Worm (Caenorhabditis elegans) whole organism, midembryonic: ENCODE results near the gene Y57A10A.2.

ENCODE experiments used
- T22C8.4 ChIP-seq: fragments of 200-800 bp; sonication (Bioruptor generic); IDR thresholded peaks from 2 replicates; pipeline ENCODE4 v1.3.6; 2022; ENCODE audit warnings: missing genetic modification characterization, missing compliant biosample characterization
- cog-1 ChIP-seq: sonication (generic microtip); optimal IDR thresholded peaks from 2 replicates; lab custom pipeline; 2016; ENCODE audit warnings: missing genetic modification characterization, missing compliant biosample characterization
- flt-1 ChIP-seq: fragments of 200-800 bp; sonication (Bioruptor generic); IDR thresholded peaks from 2 replicates; pipeline ENCODE4 v1.3.6; 2022; ENCODE audit warnings: missing genetic modification characterization, missing compliant biosample characterization
- klf-2 ChIP-seq: fragments of 200-800 bp; sonication (Bioruptor generic); conservative IDR thresholded peaks from 2 replicates; pipeline ENCODE4 v1.3.6; 2022; ENCODE audit warnings: missing genetic modification reagents, missing genetic modification characterization, missing compliant biosample characterization
- med-1 ChIP-seq: sonication (generic microtip); optimal IDR thresholded peaks from 2 replicates; lab custom pipeline; 2017; ENCODE audit warnings: missing genetic modification characterization, mild to moderate bottlenecking, missing compliant biosample characterization, antibody characterized with exemption, missing genetic modification reagents; ENCODE audit not compliant: insufficient read depth
- ref-1 ChIP-seq: fragments of 200-800 bp; sonication (Bioruptor generic); conservative IDR thresholded peaks from 2 replicates; pipeline ENCODE4 v1.3.6; 2022; ENCODE audit warnings: missing genetic modification reagents, missing genetic modification characterization, missing compliant biosample characterization
- tab-1 ChIP-seq: fragments of 200-800 bp; sonication (Bioruptor generic); IDR thresholded peaks from 2 replicates; pipeline ENCODE4 v1.3.6; 2022; ENCODE audit warnings: missing genetic modification characterization, missing compliant biosample characterization
- ztf-23 ChIP-seq: fragments of 200-800 bp; sonication (Bioruptor generic); IDR thresholded peaks from 2 replicates; pipeline ENCODE4 v1.3.6; 2022; ENCODE audit warnings: missing genetic modification reagents, missing genetic modification characterization, missing compliant biosample characterization
- ztf-29 ChIP-seq: fragments of 200-800 bp; sonication (Bioruptor generic); IDR thresholded peaks from 2 replicates; pipeline ENCODE4 v1.3.6; 2022; ENCODE audit warnings: missing genetic modification reagents, missing genetic modification characterization, missing compliant biosample characterization

Gene Y57A10A.2

DNA sequence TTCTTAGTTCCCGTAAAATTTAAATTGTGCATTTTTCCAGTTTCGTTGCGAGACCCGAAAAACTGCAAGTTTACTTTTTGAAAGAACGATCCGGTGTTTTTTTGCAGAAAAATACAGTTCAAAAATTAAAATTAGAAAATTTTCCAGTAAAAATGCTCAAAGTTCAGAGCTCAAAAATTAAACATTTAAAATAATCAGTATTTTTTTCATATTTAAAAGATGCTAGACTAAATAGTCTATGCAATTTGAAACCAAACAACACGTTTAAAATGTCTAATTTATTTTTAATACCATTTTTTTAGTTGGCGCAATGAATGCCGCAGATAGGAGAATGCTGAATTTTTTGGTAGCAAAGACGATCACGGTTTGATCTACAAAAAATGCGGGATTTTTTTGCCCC, at the start of gene Y57A10A.2:
Gene Y57A10A.2, plus strand, starts transcription at position 301 of the 400 bp plus-strand sequence.
- no peak for TF ChIP-seq flt-1 (GFP tag; lab: Robert Waterston, UW)
- TF ChIP-seq ref-1 (GFP tag; lab: Robert Waterston, UW), result no peak
- TF ChIP-seq klf-2 (GFP tag; lab: Robert Waterston, UW), result no peak
- TF ChIP-seq ztf-29 (GFP tag; lab: Robert Waterston, UW), result no peak
- no peak for TF ChIP-seq tab-1 (GFP tag; lab: Robert Waterston, UW)
- no peak for TF ChIP-seq cog-1 (tag; lab: Kevin White, UChicago)
- no peak for TF ChIP-seq T22C8.4 (GFP tag; lab: Robert Waterston, UW)
- no peak for TF ChIP-seq ztf-23
- no peak for TF ChIP-seq med-1 (GFP tag; lab: Kevin White, UChicago)

- TF ChIP-seq ztf-23 (no peak), flt-1 (GFP tag; lab: Robert Waterston, UW) (no peak), T22C8.4 (GFP tag; lab: Robert Waterston, UW) (no peak), tab-1 (GFP tag; lab: Robert Waterston, UW) (no peak), ref-1 (GFP tag; lab: Robert Waterston, UW) (no peak), klf-2 (GFP tag; lab: Robert Waterston, UW) (no peak)
These were observed 48.7 kb upstream of the Y57A10A.2 start for ce11 chrII:12098716-12099115.

DNA sequence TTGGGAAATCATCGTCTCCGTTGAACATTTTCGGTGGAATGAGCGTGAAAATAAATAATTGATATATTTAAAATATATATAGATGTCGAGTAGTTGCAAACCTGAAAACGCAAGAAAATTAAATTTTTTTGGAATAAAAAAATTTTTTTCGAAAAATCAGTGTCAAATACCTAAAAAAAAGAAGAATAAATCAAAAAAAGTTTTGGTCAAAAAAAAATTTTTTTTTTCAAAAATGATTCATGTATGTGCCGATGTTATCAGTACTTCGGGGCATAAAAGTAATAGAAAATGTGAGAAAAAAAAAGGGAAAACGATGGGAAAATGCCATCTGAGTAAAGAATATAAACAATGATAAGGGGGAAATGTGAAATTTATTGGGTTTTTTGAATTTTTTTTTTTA, 47.5 kb upstream of the Y57A10A.2 start, which contains the start of gene Y17G7B.17:
Gene Y17G7B.17, minus strand, starts transcription at position 101 of the 400 bp plus-strand sequence.
- TF ChIP-seq ztf-23 (no peak), ref-1 (GFP tag; lab: Robert Waterston, UW) (no peak), tab-1 (GFP tag; lab: Robert Waterston, UW) (no peak), flt-1 (GFP tag; lab: Robert Waterston, UW) (no peak), cog-1 (tag; lab: Kevin White, UChicago) (no peak), med-1 (GFP tag; lab: Kevin White, UChicago) (no peak), klf-2 (GFP tag; lab: Robert Waterston, UW) (no peak), ztf-29 (GFP tag; lab: Robert Waterston, UW) (no peak), T22C8.4 (GFP tag; lab: Robert Waterston, UW) (no peak)

DNA sequence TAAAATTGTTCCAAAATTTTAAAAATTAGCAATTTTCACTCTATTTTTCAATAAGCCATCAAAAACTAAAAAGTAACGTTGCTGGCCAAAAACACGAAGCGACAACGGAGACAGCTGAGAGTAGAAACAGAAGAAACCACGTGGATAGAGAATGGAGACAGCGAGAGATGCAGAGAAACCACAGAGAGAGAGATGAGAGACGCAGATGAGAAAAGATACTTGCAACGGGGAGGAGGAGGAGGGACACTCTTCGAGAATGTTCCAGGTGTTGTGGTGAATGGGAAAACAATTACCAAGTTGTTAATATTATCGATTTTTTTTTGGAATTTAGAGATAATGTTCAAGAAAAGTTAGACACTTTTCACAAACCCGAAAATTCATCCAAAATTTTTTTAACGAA, 45.1 kb upstream of the Y57A10A.2 start:
- TF ChIP-seq ztf-23, result peak; percentile 60; the same call in 1 of the 2 replicates
- TF ChIP-seq med-1 (GFP tag; lab: Kevin White, UChicago), result no peak
- TF ChIP-seq tab-1 (GFP tag; lab: Robert Waterston, UW), result no peak; the same call in 1 of the 2 replicates
- peak; percentile 86 for TF ChIP-seq cog-1 (tag; lab: Kevin White, UChicago)
- TF ChIP-seq T22C8.4 (GFP tag; lab: Robert Waterston, UW), result peak; percentile 75; the same call in 1 of the 2 replicates
- peak; percentile 61; the same call in 1 of the 2 replicates for TF ChIP-seq flt-1 (GFP tag; lab: Robert Waterston, UW)

DNA sequence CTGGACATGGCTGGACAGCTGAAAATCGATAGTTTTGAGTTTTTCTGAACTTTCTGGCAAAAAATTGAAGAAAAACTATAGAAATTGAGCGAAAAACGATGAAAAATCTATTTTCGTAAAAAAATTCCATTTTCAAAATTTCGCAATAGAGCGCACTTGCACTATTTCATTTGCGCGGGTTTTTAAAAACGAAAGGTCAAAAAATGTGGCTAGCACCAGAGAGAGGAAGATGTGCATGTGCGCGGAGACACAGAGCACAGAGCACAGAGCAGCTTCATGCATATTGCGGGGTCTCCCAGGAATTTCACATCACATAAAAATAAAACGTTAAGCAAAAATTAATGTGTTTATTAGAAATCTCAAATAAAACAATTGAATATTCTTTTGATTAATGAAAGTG, 39.6 kb upstream of the Y57A10A.2 start, which contains the start of gene Y17G7B.18:
Gene Y17G7B.18, minus strand, starts transcription at position 18 of the 400 bp plus-strand sequence.
- TF ChIP-seq ztf-23 (0 out of 2 replicates have a peak, but pooled peaks have one; percentile 37), T22C8.4 (GFP tag; lab: Robert Waterston, UW) (no peak), flt-1 (GFP tag; lab: Robert Waterston, UW) (no peak), cog-1 (tag; lab: Kevin White, UChicago) (no peak)

DNA sequence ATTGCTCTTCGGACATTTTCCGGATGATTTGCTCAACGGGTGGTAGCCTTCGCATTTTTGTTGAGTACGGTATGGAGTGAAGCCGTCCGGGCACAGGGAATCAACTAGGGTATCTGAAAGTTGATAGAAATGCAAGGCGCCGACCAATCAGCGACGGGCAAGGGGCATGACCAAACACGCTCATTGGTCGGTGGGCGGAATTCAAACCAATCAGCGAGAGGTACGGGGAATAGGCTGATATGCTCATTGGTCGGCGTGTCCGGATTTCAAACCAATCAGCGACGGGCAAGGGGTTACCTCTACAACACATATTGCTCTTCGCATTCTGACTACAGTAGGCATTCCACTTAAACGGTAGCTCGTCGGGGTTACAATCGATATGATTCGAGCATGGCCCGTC, 38.6 kb upstream of the Y57A10A.2 start:
- TF ChIP-seq tab-1 (GFP tag; lab: Robert Waterston, UW) (no peak), ztf-29 (GFP tag; lab: Robert Waterston, UW) (no peak), ztf-23 (no peak), klf-2 (GFP tag; lab: Robert Waterston, UW) (no peak), cog-1 (tag; lab: Kevin White, UChicago) (no peak), T22C8.4 (GFP tag; lab: Robert Waterston, UW) (no peak), med-1 (GFP tag; lab: Kevin White, UChicago) (no peak), ref-1 (GFP tag; lab: Robert Waterston, UW) (no peak), flt-1 (GFP tag; lab: Robert Waterston, UW) (no peak)

DNA sequence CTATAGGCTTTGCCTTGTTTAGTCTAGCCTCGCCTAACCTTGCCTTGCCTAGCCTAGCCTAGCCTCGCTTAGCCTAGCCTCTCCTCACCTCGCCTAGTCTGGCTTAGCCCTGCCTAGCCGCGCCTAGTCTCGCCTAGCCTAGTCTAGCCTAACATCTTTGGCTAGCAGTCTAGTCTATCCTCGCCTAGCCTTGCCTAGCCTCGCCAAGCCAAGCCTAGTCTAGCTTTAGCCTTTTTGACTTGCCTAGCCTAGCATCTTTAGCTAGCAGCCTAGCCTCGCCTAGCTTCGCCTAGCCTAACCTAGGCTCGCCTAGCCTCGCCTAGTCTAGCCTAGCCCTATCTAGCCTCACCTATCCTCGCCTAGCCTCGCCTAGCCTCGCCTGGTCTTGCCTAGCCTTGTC, 36.4 kb upstream of the Y57A10A.2 start:
- no peak for TF ChIP-seq ztf-29 (GFP tag; lab: Robert Waterston, UW)

- peak; percentile 56 for TF ChIP-seq T22C8.4 (GFP tag; lab: Robert Waterston, UW)
- peak; percentile 49 for TF ChIP-seq ref-1 (GFP tag; lab: Robert Waterston, UW)
- TF ChIP-seq flt-1 (GFP tag; lab: Robert Waterston, UW), result peak; percentile 82
- TF ChIP-seq ztf-23, result peak; percentile 67; the same call in 1 of the 2 replicates
- TF ChIP-seq tab-1 (GFP tag; lab: Robert Waterston, UW), result peak; percentile 68; the same call in 1 of the 2 replicates
These were observed 24.7 kb upstream of the Y57A10A.2 start for ce11 chrII:12122694-12123093.

ce11 chrII:12130393-12130792, 17.0 kb upstream of the Y57A10A.2 start:
- TF ChIP-seq med-1 (GFP tag; lab: Kevin White, UChicago), result no peak
- TF ChIP-seq tab-1 (GFP tag; lab: Robert Waterston, UW), result no peak
- TF ChIP-seq ztf-23, result no peak
- TF ChIP-seq flt-1 (GFP tag; lab: Robert Waterston, UW), result no peak
- no peak for TF ChIP-seq ztf-29 (GFP tag; lab: Robert Waterston, UW)
- no peak for TF ChIP-seq T22C8.4 (GFP tag; lab: Robert Waterston, UW)
- no peak for TF ChIP-seq klf-2 (GFP tag; lab: Robert Waterston, UW)
- TF ChIP-seq cog-1 (tag; lab: Kevin White, UChicago), result no peak
- TF ChIP-seq ref-1 (GFP tag; lab: Robert Waterston, UW), result no peak

- TF ChIP-seq tab-1 (GFP tag; lab: Robert Waterston, UW) (no peak), med-1 (GFP tag; lab: Kevin White, UChicago) (no peak), flt-1 (GFP tag; lab: Robert Waterston, UW) (no peak), ztf-23 (no peak), ref-1 (GFP tag; lab: Robert Waterston, UW) (no peak), T22C8.4 (GFP tag; lab: Robert Waterston, UW) (no peak)
These were observed 16.6 kb upstream of the Y57A10A.2 start, which contains the start of gene set-24 for ce11 chrII:12130868-12131267. Gene set-24, minus strand, starts transcription at chrII:12130968.
